Worm (Caenorhabditis elegans): Measurements from ENCODE around the gene nspe-7.

- TF ChIP-seq elt-1 (tag; optimal IDR thresholded peaks at IDR 0.05): no peak
- no peak for TF ChIP-seq dmd-4 (tag; optimal IDR thresholded peaks at IDR 0.05)
- no peak for TF ChIP-seq unc-39 (tag; optimal IDR thresholded peaks at IDR 0.05)
- no peak for TF ChIP-seq lin-13 (GFP tag; optimal IDR thresholded peaks at IDR 0.05)
- no peak for TF ChIP-seq nhr-11 (tag; optimal IDR thresholded peaks at IDR 0.05)
- TF ChIP-seq ZK546.5 (tag; optimal IDR thresholded peaks at IDR 0.05): no peak
- no peak for TF ChIP-seq ztf-4 (tag; optimal IDR thresholded peaks at IDR 0.05)
Measured at ce11 chrII:12625673-12626072, 1.3 kb upstream of the nspe-7 start.
